Fruit fly (Drosophila melanogaster) whole organism, pupa: ENCODE results near the gene CG5608.

ENCODE experiments used
- CG10348 ChIP-seq: fragments of 200-800 bp; sonication (Bioruptor generic); IDR thresholded peaks from 2 replicates; pipeline ENCODE4 v1.3.6; 2022; ENCODE audit warnings: missing biosample characterization, missing genetic modification characterization
- CG12605 ChIP-seq: fragments of 200-800 bp; sonication (Bioruptor generic); IDR thresholded peaks from 2 replicates; pipeline ENCODE4 v1.3.6; 2022; ENCODE audit warnings: missing biosample characterization, missing genetic modification characterization
- CG17806 ChIP-seq: fragments of 200-800 bp; sonication (Bioruptor generic); optimal IDR thresholded peaks from 2 replicates; lab custom pipeline; 2018; ENCODE audit warnings: missing biosample characterization, mild to moderate bottlenecking, missing genetic modification characterization, moderate library complexity
- CG34367 ChIP-seq: fragments of 200-800 bp; sonication (Bioruptor generic); optimal IDR thresholded peaks from 2 replicates; lab custom pipeline; 2018; ENCODE audit warnings: missing biosample characterization, mild to moderate bottlenecking, missing genetic modification characterization
- CG8301 ChIP-seq: fragments of 200-800 bp; sonication (Bioruptor generic); optimal IDR thresholded peaks from 2 replicates; lab custom pipeline; 2018; ENCODE audit warnings: missing biosample characterization, mild to moderate bottlenecking, missing genetic modification characterization
- EcR ChIP-seq: fragments of 200-800 bp; sonication (Bioruptor generic); optimal IDR thresholded peaks from 3 replicates; lab custom pipeline; 2019; ENCODE audit warnings: missing biosample characterization, missing genetic modification characterization, mild to moderate bottlenecking, moderate library complexity, missing genetic modification reagents
- Pif1A ChIP-seq: fragments of 200-800 bp; sonication (Bioruptor generic); optimal IDR thresholded peaks from 3 replicates; lab custom pipeline; 2016; ENCODE audit warnings: missing biosample characterization, missing genetic modification characterization
- Pif1B ChIP-seq: fragments of 200-800 bp; sonication (Bioruptor generic); optimal IDR thresholded peaks from 3 replicates; lab custom pipeline; 2016; ENCODE audit warnings: missing biosample characterization, missing genetic modification characterization
- Snoo ChIP-seq: fragments of 200-800 bp; sonication (Bioruptor generic); optimal IDR thresholded peaks from 3 replicates; lab custom pipeline; 2017; ENCODE audit warnings: missing biosample characterization, mild to moderate bottlenecking, missing genetic modification characterization, inconsistent platforms
- gl ChIP-seq: fragments of 200-800 bp; sonication (Bioruptor generic); optimal IDR thresholded peaks from 2 replicates; lab custom pipeline; 2018; ENCODE audit warnings: missing biosample characterization, mild to moderate bottlenecking, missing genetic modification characterization
- rn ChIP-seq: fragments of 200-800 bp; sonication (Bioruptor generic); IDR thresholded peaks from 2 replicates; pipeline ENCODE4 v1.3.6; 2022; ENCODE audit warnings: missing biosample characterization, missing genetic modification characterization

DNA sequence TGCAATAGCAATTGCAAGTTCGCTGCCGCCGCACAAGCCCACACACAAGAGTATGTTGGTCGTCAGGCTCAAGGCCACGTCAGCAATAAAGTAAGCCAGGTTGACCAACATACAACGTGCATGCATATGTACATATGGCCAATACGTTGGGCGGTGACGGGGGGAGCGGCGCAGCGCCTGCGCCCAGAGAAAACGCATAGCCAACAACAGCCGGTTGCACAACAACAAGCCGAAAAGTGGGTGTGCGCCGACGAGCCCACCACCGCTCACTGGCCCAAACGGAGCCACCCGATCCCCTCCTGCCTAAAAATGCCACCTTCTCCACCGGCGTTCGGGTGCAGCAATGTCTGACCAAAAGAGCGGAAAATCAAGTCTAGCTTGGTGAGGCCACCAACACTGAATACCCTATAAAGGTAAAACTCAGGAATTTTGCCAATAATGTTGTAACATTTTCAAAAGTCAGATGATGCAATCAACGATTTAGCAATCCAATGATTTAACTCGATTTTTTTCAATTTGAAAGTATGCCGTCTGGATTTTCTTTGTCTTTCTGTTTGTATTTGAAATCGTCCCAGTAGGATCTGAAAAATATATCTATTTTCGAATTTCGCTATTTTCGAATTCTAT, 13.1 kb downstream of the CG5608 start, which contains the start of gene CG5509:
- TF ChIP-seq CG34367 (tag; lab: Kevin White, UChicago) = no peak
- TF ChIP-seq CG10348 (GFP tag; lab: Robert Waterston, UW) = 0 out of 2 replicates have a peak, but pooled peaks have one; percentile 9
- no peak for TF ChIP-seq CG12605 (GFP tag; lab: Robert Waterston, UW)
- no peak for TF ChIP-seq Snoo (tag; lab: Kevin White, UChicago)
- TF ChIP-seq Pif1A (GFP tag; lab: Kevin White, UChicago) = no peak
- no peak for TF ChIP-seq CG17806
- no peak for TF ChIP-seq gl (tag; lab: Kevin White, UChicago)
- TF ChIP-seq rn (GFP tag; lab: Robert Waterston, UW) = no peak
- TF ChIP-seq Pif1B (GFP tag; lab: Kevin White, UChicago) = no peak
- TF ChIP-seq EcR (GFP tag; lab: Kevin White, UChicago) = peak; percentile 63
- TF ChIP-seq CG8301 = no peak
